Worm (Caenorhabditis elegans): ENCODE data around the gene lit-1.

lit-1 gene

ce11 chrIII:13721944-13722343 is 20.2 kb downstream of the lit-1 start:
- TF ChIP-seq unc-120 (tag; optimal IDR thresholded peaks at IDR 0.05; ENCODE audit: poor library complexity, severe bottlenecking), result no peak
- no peak for TF ChIP-seq ceh-39 (tag; optimal IDR thresholded peaks at IDR 0.05)
- no peak for TF ChIP-seq nhr-12 (tag; optimal IDR thresholded peaks at IDR 0.05)
- no peak for TF ChIP-seq mep-1 (tag; optimal IDR thresholded peaks at IDR 0.05)
- TF ChIP-seq nhr-2 (tag; optimal IDR thresholded peaks at IDR 0.05), result no peak
- no peak for TF ChIP-seq flh-1 (GFP tag; optimal IDR thresholded peaks at IDR 0.05)
- TF ChIP-seq lsy-2 (tag; optimal IDR thresholded peaks at IDR 0.05), result no peak
- TF ChIP-seq bed-3 (GFP tag; optimal IDR thresholded peaks at IDR 0.05), result no peak
- no peak for TF ChIP-seq sem-2 (GFP tag; optimal IDR thresholded peaks at IDR 0.05)
- TF ChIP-seq ceh-43 (GFP tag; optimal IDR thresholded peaks at IDR 0.05), result no peak
- TF ChIP-seq M03D4.4 (tag; optimal IDR thresholded peaks at IDR 0.05), result no peak
- TF ChIP-seq unc-39 (tag; optimal IDR thresholded peaks at IDR 0.05), result no peak

ce11 chrIII:13722387-13723122 is 20.8 kb downstream of the lit-1 start:
- TF ChIP-seq flh-1 (GFP tag; optimal IDR thresholded peaks at IDR 0.05) (no peak), sem-2 (GFP tag; optimal IDR thresholded peaks at IDR 0.05) (peak; percentile 18), elt-1 (tag; optimal IDR thresholded peaks at IDR 0.05; ENCODE audit: borderline replicate concordance, insufficient read depth) (no peak), nhr-76 (tag; optimal IDR thresholded peaks at IDR 0.05) (no peak), hlh-1 (tag; optimal IDR thresholded peaks at IDR 0.05) (no peak), M03D4.4 (tag; optimal IDR thresholded peaks at IDR 0.05) (no peak), mab-5 (tag; optimal IDR thresholded peaks at IDR 0.05) (no peak), mls-2 (tag; optimal IDR thresholded peaks at IDR 0.05) (no peak), mep-1 (tag; optimal IDR thresholded peaks at IDR 0.05) (no peak)

- TF ChIP-seq flh-1 (GFP tag; optimal IDR thresholded peaks at IDR 0.05) (no peak), sptf-1 (tag; optimal IDR thresholded peaks at IDR 0.05) (no peak), nhr-76 (tag; optimal IDR thresholded peaks at IDR 0.05) (no peak), M03D4.4 (tag; optimal IDR thresholded peaks at IDR 0.05) (no peak), zip-8 (tag; optimal IDR thresholded peaks at IDR 0.05) (no peak), mep-1 (tag; optimal IDR thresholded peaks at IDR 0.05) (no peak), ceh-43 (GFP tag; optimal IDR thresholded peaks at IDR 0.05) (no peak), ces-1 (GFP tag; optimal IDR thresholded peaks at IDR 0.05) (no peak), blmp-1 (tag; optimal IDR thresholded peaks at IDR 0.05) (no peak), ceh-39 (tag; optimal IDR thresholded peaks at IDR 0.05) (no peak), snpc-4 (tag; optimal IDR thresholded peaks at IDR 0.05) (no peak)
Measured at ce11 chrIII:13724018-13724892, 22.5 kb downstream of the lit-1 start.

- TF ChIP-seq zip-8 (tag; optimal IDR thresholded peaks at IDR 0.05), result no peak
- no peak for TF ChIP-seq blmp-1 (tag; optimal IDR thresholded peaks at IDR 0.05)
- no peak for TF ChIP-seq drap-1 (GFP tag; optimal IDR thresholded peaks at IDR 0.05)
- no peak for TF ChIP-seq nhr-12 (tag; optimal IDR thresholded peaks at IDR 0.05)
- TF ChIP-seq ceh-39 (tag; optimal IDR thresholded peaks at IDR 0.05), result no peak
- TF ChIP-seq nhr-76 (tag; optimal IDR thresholded peaks at IDR 0.05), result no peak
- no peak for TF ChIP-seq unc-120 (tag; optimal IDR thresholded peaks at IDR 0.05; ENCODE audit: poor library complexity, severe bottlenecking)
- no peak for TF ChIP-seq nhr-237 (tag; optimal IDR thresholded peaks at IDR 0.05)
- TF ChIP-seq nhr-28 (tag; optimal IDR thresholded peaks at IDR 0.05), result no peak
- no peak for TF ChIP-seq sptf-1 (tag; optimal IDR thresholded peaks at IDR 0.05)
Measured at ce11 chrIII:13729760-13730159, 28.0 kb downstream of the lit-1 start.

- TF ChIP-seq ceh-83 (GFP tag; optimal IDR thresholded peaks at IDR 0.05) (no peak), M03D4.4 (tag; optimal IDR thresholded peaks at IDR 0.05) (no peak), nhr-12 (tag; optimal IDR thresholded peaks at IDR 0.05) (no peak), mls-2 (tag; optimal IDR thresholded peaks at IDR 0.05) (no peak), unc-120 (tag; optimal IDR thresholded peaks at IDR 0.05; ENCODE audit: poor library complexity, severe bottlenecking) (no peak), unc-62 (GFP tag; optimal IDR thresholded peaks at IDR 0.05) (no peak)
Measured at ce11 chrIII:13731589-13731988, 29.8 kb downstream of the lit-1 start, which contains the start of gene W06F12.2. Gene W06F12.2 (minus strand): TSS chrIII:13731689.

All from whole organism, mixed stage, embryonic.